Fruit fly (Drosophila melanogaster): ENCODE results near the gene CG3862.

- TF ChIP-seq CG4496 (GFP tag; IDR thresholded peaks at IDR 0.05) (0 out of 3 replicates have a peak, but pooled peaks have one; percentile 36), CG9948 (tag; optimal IDR thresholded peaks at IDR 0.05) (no peak), gl (tag; optimal IDR thresholded peaks at IDR 0.05) (no peak)
These were observed 4.2 kb downstream of the CG3862 start, which contains the start of gene CG3662 for dm6 chr2L:821242-821985.

All from whole organism, pupa.